Fruit fly (Drosophila melanogaster) whole organism, wandering third instar larva: ENCODE data around the gene CG17267.

Experiments used
- CG9705 ChIP-seq: fragments of 200-800 bp; sonication (Bioruptor generic); optimal IDR thresholded peaks from 2 replicates; lab custom pipeline; 2018; ENCODE audit warnings: missing biosample characterization, mild to moderate bottlenecking, missing genetic modification characterization
- Dfd ChIP-seq: fragments of >200 bp; optimal IDR thresholded peaks from 2 replicates; lab custom pipeline; 2017; ENCODE audit warnings: missing biosample characterization, missing genetic modification characterization
- HLH106 ChIP-seq: fragments of 200-800 bp; optimal IDR thresholded peaks from 3 replicates; lab custom pipeline; 2019; ENCODE audit warnings: missing biosample characterization, mild to moderate bottlenecking, missing genetic modification characterization, moderate library complexity
- Myc ChIP-seq: fragments of >200 bp; optimal IDR thresholded peaks from 2 replicates; lab custom pipeline; 2017
- br ChIP-seq: fragments of 200-800 bp; sonication (Bioruptor generic); optimal IDR thresholded peaks from 2 replicates; lab custom pipeline; 2016; ENCODE audit warnings: missing biosample characterization, missing genetic modification characterization
- dl ChIP-seq, 2 experiments: fragments of 175-275, 200-275 bp in 1 of 2; fragments of 200-275 bp in 1 of 2; sonication (Bioruptor generic); optimal IDR thresholded peaks; lab custom pipeline; 2018; ENCODE audit warnings: mild to moderate bottlenecking in 2 of 2, missing biosample characterization in 2 of 2, missing genetic modification characterization in 2 of 2, moderate library complexity in 2 of 2; ENCODE audit not compliant: partially characterized antibody in 2 of 2, insufficient read depth in 1 of 2
- ey ChIP-seq: fragments of 200-800 bp; sonication (Bioruptor generic); optimal IDR thresholded peaks from 2 replicates; lab custom pipeline; 2016; ENCODE audit warnings: missing biosample characterization, missing genetic modification characterization
- foxo ChIP-seq, 2 experiments: fragments of 200-800 bp; sonication (Bioruptor generic); optimal IDR thresholded peaks; 2 replicates in 1 of 2; 3 replicates in 1 of 2; lab custom pipeline; 2016 to 2017; ENCODE audit warnings: missing biosample characterization in 2 of 2, missing genetic modification characterization in 2 of 2
- h ChIP-seq: fragments of 200-800 bp; sonication (Bioruptor generic); optimal IDR thresholded peaks from 3 replicates; lab custom pipeline; 2016; ENCODE audit warnings: missing biosample characterization, mild to moderate bottlenecking, missing genetic modification characterization
- pan ChIP-seq: fragments of >200 bp; optimal IDR thresholded peaks from 2 replicates; lab custom pipeline; 2017
- psq ChIP-seq: fragments of 200-800 bp; sonication (Bioruptor generic); optimal IDR thresholded peaks from 3 replicates; lab custom pipeline; 2017; ENCODE audit warnings: missing biosample characterization, mild to moderate bottlenecking, missing genetic modification characterization, moderate library complexity

- no peak for TF ChIP-seq HLH106 (tag; lab: Kevin White, UChicago)
- no peak for TF ChIP-seq h
- TF ChIP-seq Dfd (GFP tag; lab: Kevin White, UChicago): no peak
- TF ChIP-seq dl (GFP tag; optimal IDR thresholded peaks at IDR 0.05; lab: Kevin White, UChicago; ENCODE audit: insufficient read depth in 1 of 2, partially characterized antibody in 2 of 2): no peak
- TF ChIP-seq pan (lab: Kevin White, UChicago): no peak
- no peak for TF ChIP-seq psq
- no peak for TF ChIP-seq Myc (lab: Kevin White, UChicago)
- TF ChIP-seq ey (GFP tag; lab: Kevin White, UChicago): no peak
- no peak for TF ChIP-seq foxo (GFP tag; optimal IDR thresholded peaks at IDR 0.05; lab: Kevin White, UChicago)
- TF ChIP-seq br (GFP tag; lab: Kevin White, UChicago): no peak
- TF ChIP-seq CG9705 (GFP tag; lab: Kevin White, UChicago): no peak
These were observed 6.3 kb upstream of the CG17267 start, which contains the start of gene CG31200 for dm6 chr3R:20745238-20745637.
